Fruit fly (Drosophila melanogaster) whole organism, adult: ENCODE measurements around the gene CG1575.

Source experiments
- CG11617 ChIP-seq: fragments of 200-800 bp; sonication (Bioruptor generic); optimal IDR thresholded peaks from 2 replicates; lab custom pipeline; 2017; ENCODE audit warnings: mild to moderate bottlenecking, missing biosample characterization, missing genetic modification reagents, missing genetic modification characterization
- CG12768 ChIP-seq: fragments of 200-800 bp; sonication (Bioruptor generic); optimal IDR thresholded peaks from 2 replicates; lab custom pipeline; 2017; ENCODE audit warnings: missing biosample characterization, missing genetic modification characterization, mild to moderate bottlenecking, moderate library complexity, missing genetic modification reagents
- CG14711 ChIP-seq: fragments of 200-800 bp; sonication (Bioruptor generic); optimal IDR thresholded peaks from 2 replicates; lab custom pipeline; 2018; ENCODE audit warnings: missing biosample characterization, mild to moderate bottlenecking, missing genetic modification characterization, moderate library complexity
- CG1620 ChIP-seq: fragments of 200-800 bp; sonication (Bioruptor generic); optimal IDR thresholded peaks from 2 replicates; lab custom pipeline; 2016; ENCODE audit warnings: missing biosample characterization, missing genetic modification characterization
- CG33017 ChIP-seq: fragments of 200-800 bp; sonication (Bioruptor generic); optimal IDR thresholded peaks from 2 replicates; lab custom pipeline; 2018; ENCODE audit warnings: missing biosample characterization, mild to moderate bottlenecking, missing genetic modification characterization, moderate library complexity
- CG5204 ChIP-seq: fragments of 200-800 bp; sonication (Bioruptor generic); optimal IDR thresholded peaks from 2 replicates; lab custom pipeline; 2016; ENCODE audit warnings: missing biosample characterization, missing genetic modification characterization
- CG7045 ChIP-seq: fragments of 200-800 bp; sonication (Bioruptor generic); optimal IDR thresholded peaks from 2 replicates; lab custom pipeline; 2017; ENCODE audit warnings: missing biosample characterization, mild to moderate bottlenecking, missing genetic modification characterization
- CG7101 ChIP-seq: fragments of 200-800 bp; sonication (Bioruptor generic); optimal IDR thresholded peaks from 2 replicates; lab custom pipeline; 2018; ENCODE audit warnings: missing biosample characterization, mild to moderate bottlenecking, missing genetic modification characterization, moderate library complexity
- Clk ChIP-seq: fragments of 200-800 bp; sonication (Bioruptor generic); optimal IDR thresholded peaks from 2 replicates; lab custom pipeline; 2017; ENCODE audit warnings: missing biosample characterization, missing genetic modification characterization
- Crg-1 ChIP-seq: fragments of 200-800 bp; sonication (Bioruptor generic); optimal IDR thresholded peaks from 2 replicates; lab custom pipeline; 2016; ENCODE audit warnings: missing biosample characterization, missing genetic modification characterization
- Hr96 ChIP-seq: fragments of 200-800 bp; sonication (Bioruptor generic); optimal IDR thresholded peaks from 2 replicates; lab custom pipeline; 2016; ENCODE audit warnings: missing biosample characterization, missing genetic modification characterization
- Mnt ChIP-seq: fragments of 200-800 bp; sonication (Bioruptor generic); optimal IDR thresholded peaks from 2 replicates; lab custom pipeline; 2016; ENCODE audit warnings: missing biosample characterization, mild to moderate bottlenecking, missing genetic modification characterization
- bab1 ChIP-seq: fragments of 200-800 bp; sonication (Bioruptor generic); optimal IDR thresholded peaks from 3 replicates; lab custom pipeline; 2019; ENCODE audit warnings: missing biosample characterization, mild to moderate bottlenecking, missing genetic modification characterization, moderate library complexity
- cic ChIP-seq: fragments of 200-800 bp; sonication (Bioruptor generic); optimal IDR thresholded peaks from 2 replicates; lab custom pipeline; 2017; ENCODE audit warnings: missing biosample characterization, mild to moderate bottlenecking, missing genetic modification characterization, moderate library complexity
- cnc ChIP-seq, 2 experiments: fragments of >200 bp; optimal IDR thresholded peaks; 2 replicates each; lab custom pipeline; 2017
- kay ChIP-seq: fragments of 200-800 bp; sonication (Bioruptor generic); peaks from one replicate; lab custom pipeline; 2016; ENCODE audit warnings: missing biosample characterization, missing genetic modification characterization, borderline replicate concordance
- ovo ChIP-seq: fragments of 200-800 bp; sonication (Bioruptor generic); optimal IDR thresholded peaks from 2 replicates; lab custom pipeline; 2016; ENCODE audit warnings: missing biosample characterization, missing genetic modification characterization
- pad ChIP-seq: fragments of 200-800 bp; sonication (Bioruptor generic); optimal IDR thresholded peaks from 3 replicates; lab custom pipeline; 2017; ENCODE audit warnings: missing biosample characterization, missing genetic modification characterization, mild to moderate bottlenecking, moderate library complexity, missing genetic modification reagents
- tj ChIP-seq: fragments of 200-800 bp; sonication (Bioruptor generic); optimal IDR thresholded peaks from 3 replicates; lab custom pipeline; 2017; ENCODE audit warnings: missing biosample characterization, mild to moderate bottlenecking, missing genetic modification characterization, moderate library complexity
- toe ChIP-seq: fragments of 200-800 bp; sonication (Bioruptor generic); optimal IDR thresholded peaks from 2 replicates; lab custom pipeline; 2016; ENCODE audit warnings: missing biosample characterization, missing genetic modification characterization

CG1575 gene

dm6 chrX:8152077-8152476 is 35.3 kb downstream of the CG1575 start, which contains the start of gene Gbeta5:
TSS of gene Gbeta5 (minus strand) at chrX:8152275.
- TF ChIP-seq pad (GFP tag; lab: Kevin White, UChicago) (no peak), ovo (GFP tag; lab: Kevin White, UChicago) (peak; percentile 64)

DNA sequence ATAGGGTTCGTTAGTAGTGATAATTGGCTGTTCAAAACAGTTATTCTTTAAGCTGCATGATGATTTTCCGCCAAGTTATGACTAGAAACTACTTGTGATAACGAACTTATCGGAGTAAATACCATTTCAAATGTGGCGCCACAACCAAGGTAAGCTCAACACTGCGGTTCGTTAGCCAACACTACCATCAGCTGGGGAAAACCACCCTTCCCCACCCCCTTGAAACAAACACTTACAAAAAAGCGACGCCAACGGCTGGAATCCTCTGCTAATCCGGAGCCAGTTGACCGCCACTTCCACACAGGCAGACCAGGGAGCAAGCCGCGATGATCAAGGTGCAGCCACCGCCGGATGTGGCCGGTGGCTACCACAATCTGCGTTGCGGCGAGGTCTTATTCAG is 35.9 kb downstream of the CG1575 start, which contains the start of gene CG18262:
CG18262 (plus strand) TSS at position 231 of the 400 bp plus-strand sequence.
- no peak for TF ChIP-seq ovo (GFP tag; lab: Kevin White, UChicago)
- TF ChIP-seq CG33017 (tag; lab: Kevin White, UChicago), result no peak
- TF ChIP-seq pad (GFP tag; lab: Kevin White, UChicago), result peak; percentile 56
- TF ChIP-seq toe (GFP tag; lab: Kevin White, UChicago), result no peak
- peak; percentile 48 for TF ChIP-seq Crg-1 (GFP tag; lab: Kevin White, UChicago)
- peak; percentile 21 for TF ChIP-seq bab1 (GFP tag; lab: Kevin White, UChicago)
- TF ChIP-seq CG5204, result no peak
- no peak for TF ChIP-seq cic (GFP tag; lab: Kevin White, UChicago)
- no peak for TF ChIP-seq Clk
- TF ChIP-seq kay (GFP tag; lab: Kevin White, UChicago), result no peak
- TF ChIP-seq CG12768, result peak; percentile 11
- TF ChIP-seq CG7101, result peak; percentile 45
- TF ChIP-seq CG1620, result peak; percentile 54
- no peak for TF ChIP-seq Hr96 (GFP tag; lab: Kevin White, UChicago)
- no peak for TF ChIP-seq CG7045 (GFP tag; lab: Kevin White, UChicago)
- TF ChIP-seq CG14711 (tag; lab: Kevin White, UChicago), result no peak
- no peak for TF ChIP-seq cnc (optimal IDR thresholded peaks at IDR 0.05; lab: Kevin White, UChicago)
- peak; percentile 25 for TF ChIP-seq Mnt (GFP tag; lab: Kevin White, UChicago)
- no peak for TF ChIP-seq tj (GFP tag; lab: Kevin White, UChicago)
- TF ChIP-seq CG11617 (GFP tag; lab: Kevin White, UChicago), result no peak

- TF ChIP-seq kay (GFP tag; lab: Kevin White, UChicago) (no peak), CG33017 (tag; lab: Kevin White, UChicago) (peak; percentile 76), CG7045 (GFP tag; lab: Kevin White, UChicago) (peak; percentile 74), Crg-1 (GFP tag; lab: Kevin White, UChicago) (peak; percentile 68), CG5204 (peak; percentile 76), cnc (optimal IDR thresholded peaks at IDR 0.05; lab: Kevin White, UChicago) (no peak), toe (GFP tag; lab: Kevin White, UChicago) (peak; percentile 73), Clk (peak; percentile 54), CG11617 (GFP tag; lab: Kevin White, UChicago) (peak; percentile 87), bab1 (GFP tag; lab: Kevin White, UChicago) (peak; percentile 78), CG14711 (tag; lab: Kevin White, UChicago) (peak; percentile 80), ovo (GFP tag; lab: Kevin White, UChicago) (peak; percentile 81), CG7101 (peak; percentile 90), CG12768 (peak; percentile 66), CG1620 (peak; percentile 87), Hr96 (GFP tag; lab: Kevin White, UChicago) (no peak), cic (GFP tag; lab: Kevin White, UChicago) (peak; percentile 51), tj (GFP tag; lab: Kevin White, UChicago) (peak; percentile 71), pad (GFP tag; lab: Kevin White, UChicago) (peak; percentile 81), Mnt (GFP tag; lab: Kevin White, UChicago) (peak; percentile 92)
Observed at dm6 chrX:8157294-8157693, 40.5 kb downstream of the CG1575 start, which contains the start of the genes Traf6 and GIIIspla2. TSS of gene Traf6 (minus strand) at chrX:8157386. TSS of gene GIIIspla2 (plus strand) at chrX:8157628.

- TF ChIP-seq CG1620 (no peak), Mnt (GFP tag; lab: Kevin White, UChicago) (no peak), kay (GFP tag; lab: Kevin White, UChicago) (no peak), CG7101 (no peak), CG12768 (no peak), ovo (GFP tag; lab: Kevin White, UChicago) (no peak)
Observed at dm6 chrX:8158942-8159472, 42.2 kb downstream of the CG1575 start.

DNA sequence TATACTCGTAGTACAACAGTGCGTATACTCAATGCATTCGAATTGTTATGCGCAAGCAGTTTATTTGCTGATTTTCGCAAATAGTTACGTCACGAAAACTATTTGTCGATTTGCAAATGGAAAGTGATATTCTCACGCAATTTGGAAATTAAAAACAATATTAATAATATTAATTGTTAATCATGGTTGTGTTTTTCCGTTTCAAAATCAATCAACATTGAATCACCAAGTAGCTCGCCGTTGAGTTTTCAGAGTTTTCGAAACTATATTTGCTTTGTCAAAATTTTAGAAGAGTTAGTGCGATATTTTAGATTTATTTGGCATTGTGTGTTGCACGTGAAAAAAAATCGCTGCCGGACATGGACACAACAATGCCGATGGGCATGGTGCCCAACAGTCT is 42.9 kb downstream of the CG1575 start, which contains the start of gene CG15337:
CG15337 (plus strand) TSS at position 301 of the 400 bp plus-strand sequence.
- TF ChIP-seq Mnt (GFP tag; lab: Kevin White, UChicago), result no peak
- TF ChIP-seq cic (GFP tag; lab: Kevin White, UChicago), result no peak
- no peak for TF ChIP-seq ovo (GFP tag; lab: Kevin White, UChicago)
- no peak for TF ChIP-seq bab1 (GFP tag; lab: Kevin White, UChicago)
- TF ChIP-seq CG7045 (GFP tag; lab: Kevin White, UChicago), result no peak
- no peak for TF ChIP-seq pad (GFP tag; lab: Kevin White, UChicago)
- TF ChIP-seq kay (GFP tag; lab: Kevin White, UChicago), result no peak
- no peak for TF ChIP-seq CG11617 (GFP tag; lab: Kevin White, UChicago)
- no peak for TF ChIP-seq Crg-1 (GFP tag; lab: Kevin White, UChicago)
- TF ChIP-seq Hr96 (GFP tag; lab: Kevin White, UChicago), result no peak
- TF ChIP-seq tj (GFP tag; lab: Kevin White, UChicago), result no peak
- TF ChIP-seq CG5204, result no peak
- no peak for TF ChIP-seq CG1620
- TF ChIP-seq CG33017 (tag; lab: Kevin White, UChicago), result no peak
- TF ChIP-seq CG12768, result no peak
- no peak for TF ChIP-seq CG7101
- no peak for TF ChIP-seq cnc (optimal IDR thresholded peaks at IDR 0.05; lab: Kevin White, UChicago)
- TF ChIP-seq toe (GFP tag; lab: Kevin White, UChicago), result no peak

dm6 chrX:8162692-8163091 is 45.9 kb downstream of the CG1575 start, which contains the start of gene CG10761:
TSS of gene CG10761 (minus strand) at chrX:8162792.
- TF ChIP-seq CG12768 (no peak), CG11617 (GFP tag; lab: Kevin White, UChicago) (no peak), Hr96 (GFP tag; lab: Kevin White, UChicago) (no peak), Crg-1 (GFP tag; lab: Kevin White, UChicago) (no peak), ovo (GFP tag; lab: Kevin White, UChicago) (no peak), cic (GFP tag; lab: Kevin White, UChicago) (no peak), CG33017 (tag; lab: Kevin White, UChicago) (no peak)
